Worm (Caenorhabditis elegans) whole organism, midembryonic: ENCODE results near the gene ugt-42.

ENCODE experiments used
- T22C8.4 ChIP-seq: fragments of 200-800 bp; sonication (Bioruptor generic); IDR thresholded peaks from 2 replicates; pipeline ENCODE4 v1.3.6; 2022; ENCODE audit warnings: missing genetic modification characterization, missing compliant biosample characterization
- flt-1 ChIP-seq: fragments of 200-800 bp; sonication (Bioruptor generic); IDR thresholded peaks from 2 replicates; pipeline ENCODE4 v1.3.6; 2022; ENCODE audit warnings: missing genetic modification characterization, missing compliant biosample characterization
- klf-2 ChIP-seq: fragments of 200-800 bp; sonication (Bioruptor generic); conservative IDR thresholded peaks from 2 replicates; pipeline ENCODE4 v1.3.6; 2022; ENCODE audit warnings: missing genetic modification reagents, missing genetic modification characterization, missing compliant biosample characterization
- med-1 ChIP-seq: sonication (generic microtip); optimal IDR thresholded peaks from 2 replicates; lab custom pipeline; 2017; ENCODE audit warnings: missing genetic modification characterization, mild to moderate bottlenecking, missing compliant biosample characterization, antibody characterized with exemption, missing genetic modification reagents; ENCODE audit not compliant: insufficient read depth
- ref-1 ChIP-seq: fragments of 200-800 bp; sonication (Bioruptor generic); conservative IDR thresholded peaks from 2 replicates; pipeline ENCODE4 v1.3.6; 2022; ENCODE audit warnings: missing genetic modification reagents, missing genetic modification characterization, missing compliant biosample characterization
- tab-1 ChIP-seq: fragments of 200-800 bp; sonication (Bioruptor generic); IDR thresholded peaks from 2 replicates; pipeline ENCODE4 v1.3.6; 2022; ENCODE audit warnings: missing genetic modification characterization, missing compliant biosample characterization
- ztf-23 ChIP-seq: fragments of 200-800 bp; sonication (Bioruptor generic); IDR thresholded peaks from 2 replicates; pipeline ENCODE4 v1.3.6; 2022; ENCODE audit warnings: missing genetic modification reagents, missing genetic modification characterization, missing compliant biosample characterization

ce11 chrV:654402-654801 is 7.4 kb downstream of the ugt-42 start, which contains the start of gene srj-6:
- TF ChIP-seq ztf-23 (GFP tag; lab: Robert Waterston, UW) = no peak
- TF ChIP-seq T22C8.4 (GFP tag; lab: Robert Waterston, UW) = no peak
- no peak for TF ChIP-seq ref-1 (GFP tag; lab: Robert Waterston, UW)
- TF ChIP-seq klf-2 = no peak
- TF ChIP-seq flt-1 (GFP tag; lab: Robert Waterston, UW) = no peak
- TF ChIP-seq med-1 (GFP tag; lab: Kevin White, UChicago) = no peak
- no peak for TF ChIP-seq tab-1 (GFP tag; lab: Robert Waterston, UW)
